Worm (Caenorhabditis elegans): Measurements from ENCODE around the gene fbxa-181.

Gene fbxa-181

ce11 chrV:13694103-13694502 is 31.6 kb upstream of the fbxa-181 start:
- no peak for TF ChIP-seq lim-6 (tag; optimal IDR thresholded peaks at IDR 0.05)
- TF ChIP-seq C38D4.7 (GFP tag; optimal IDR thresholded peaks at IDR 0.05): no peak
- TF ChIP-seq ceh-14 (tag; optimal IDR thresholded peaks at IDR 0.05): no peak

ce11 chrV:13703960-13704359 is 21.7 kb upstream of the fbxa-181 start, which contains the start of gene T01D3.3:
T01D3.3 (plus strand) TSS chrV:13704271.
- TF ChIP-seq sdc-2 (tag; optimal IDR thresholded peaks at IDR 0.05) (no peak), pros-1 (tag; optimal IDR thresholded peaks at IDR 0.05) (peak; percentile 31), fkh-6 (tag; optimal IDR thresholded peaks at IDR 0.05) (peak; percentile 5)

ce11 chrV:13707295-13707694 is 18.4 kb upstream of the fbxa-181 start, which contains the start of gene hlh-34:
hlh-34 (minus strand) TSS chrV:13707395.
- TF ChIP-seq C38D4.7 (GFP tag; optimal IDR thresholded peaks at IDR 0.05) (no peak), unc-42 (tag; optimal IDR thresholded peaks at IDR 0.05) (peak; percentile 3)

- TF ChIP-seq rnt-1 (tag; optimal IDR thresholded peaks at IDR 0.05): no peak
- no peak for TF ChIP-seq zip-5 (tag; optimal IDR thresholded peaks at IDR 0.05)
- no peak for TF ChIP-seq ahr-1 (tag; optimal IDR thresholded peaks at IDR 0.05)
Measured at ce11 chrV:13711060-13711459, 14.6 kb upstream of the fbxa-181 start, which contains the start of gene srx-96. srx-96 (plus strand) TSS chrV:13711360.

ce11 chrV:13715223-13715686 is 10.4 kb upstream of the fbxa-181 start, which contains the start of gene zipt-9:
zipt-9 (minus strand) TSS chrV:13715273.
- TF ChIP-seq syd-9 (tag; optimal IDR thresholded peaks at IDR 0.05) (peak; percentile 39), ama-1 (optimal IDR thresholded peaks at IDR 0.05) (no peak), ceh-2 (tag; optimal IDR thresholded peaks at IDR 0.05) (peak; percentile 94), elt-2 (tag; optimal IDR thresholded peaks at IDR 0.05) (peak; percentile 85), K02D7.2 (tag; optimal IDR thresholded peaks at IDR 0.05) (no peak), sox-4 (tag; optimal IDR thresholded peaks at IDR 0.05) (no peak), ceh-24 (tag; optimal IDR thresholded peaks at IDR 0.05) (no peak), dmd-4 (tag; optimal IDR thresholded peaks at IDR 0.05; ENCODE audit: borderline replicate concordance) (peak; percentile 43), unc-86 (tag; optimal IDR thresholded peaks at IDR 0.05) (peak; percentile 68), gmeb-2 (tag; optimal IDR thresholded peaks at IDR 0.05) (no peak), lim-6 (tag; optimal IDR thresholded peaks at IDR 0.05) (peak; percentile 87), ceh-9 (tag; optimal IDR thresholded peaks at IDR 0.05) (no peak), hlh-6 (tag; optimal IDR thresholded peaks at IDR 0.05) (peak; percentile 41), pqm-1 (tag; optimal IDR thresholded peaks at IDR 0.05) (peak; percentile 89), C08G9.2 (tag; optimal IDR thresholded peaks at IDR 0.05) (peak; percentile 95), elt-4 (tag; optimal IDR thresholded peaks at IDR 0.05) (no peak), ceh-18 (tag; optimal IDR thresholded peaks at IDR 0.05) (peak; percentile 76), ceh-22 (tag; optimal IDR thresholded peaks at IDR 0.05) (no peak), ceh-31 (tag; optimal IDR thresholded peaks at IDR 0.05) (peak; percentile 99), odd-2 (tag; optimal IDR thresholded peaks at IDR 0.05) (no peak), mec-3 (tag; optimal IDR thresholded peaks at IDR 0.05; ENCODE audit: borderline replicate concordance) (peak; percentile 88), dve-1 (tag; optimal IDR thresholded peaks at IDR 0.05) (no peak), unc-42 (tag; optimal IDR thresholded peaks at IDR 0.05) (peak; percentile 98), nfya-1 (tag; optimal IDR thresholded peaks at IDR 0.05) (peak; percentile 43), pha-4 (tag; optimal IDR thresholded peaks at IDR 0.05) (no peak), fkh-10 (GFP tag; optimal IDR thresholded peaks at IDR 0.05) (no peak), pat-9 (tag; optimal IDR thresholded peaks at IDR 0.05) (no peak), hlh-15 (tag; optimal IDR thresholded peaks at IDR 0.05) (peak; percentile 79), nhr-232 (tag; optimal IDR thresholded peaks at IDR 0.05) (no peak), ceh-6 (GFP tag; optimal IDR thresholded peaks at IDR 0.05) (peak; percentile 24), unc-3 (GFP tag; conservative IDR thresholded peaks at IDR 0.05) (peak; percentile 70), unc-3 (tag; optimal IDR thresholded peaks at IDR 0.05) (peak; percentile 73), ceh-34 (tag; optimal IDR thresholded peaks at IDR 0.05) (peak; percentile 89), ref-2 (tag; optimal IDR thresholded peaks at IDR 0.05) (peak; percentile 96), unc-55 (GFP tag; optimal IDR thresholded peaks at IDR 0.05) (no peak), pha-2 (tag; optimal IDR thresholded peaks at IDR 0.05) (peak; percentile 41), T23F11.4 (GFP tag; optimal IDR thresholded peaks at IDR 0.05) (peak; percentile 12), zip-5 (tag; optimal IDR thresholded peaks at IDR 0.05) (peak; percentile 91)
